Fruit fly (Drosophila melanogaster) whole organism, embryonic: Measurements from ENCODE around the gene Rpt6.

Experiments
- Aef1 ChIP-seq: fragments of 200-800 bp; sonication (Bioruptor generic); IDR thresholded peaks from 3 replicates; pipeline ENCODE4 v1.3.6; 2022; ENCODE audit warnings: missing biosample characterization, missing genetic modification characterization
- Awh ChIP-seq: fragments of 200-800 bp; sonication (Bioruptor generic); IDR thresholded peaks from 2 replicates; pipeline ENCODE4, ENCODE4 v1.3.6; 2022; ENCODE audit warnings: missing biosample characterization, missing genetic modification characterization
- CG10543 ChIP-seq: fragments of 200-800 bp; sonication (Bioruptor generic); optimal IDR thresholded peaks from 3 replicates; lab custom pipeline; 2017; ENCODE audit warnings: missing biosample characterization, mild to moderate bottlenecking, missing genetic modification characterization, moderate library complexity
- CG11504 ChIP-seq: fragments of 200-800 bp; sonication (Bioruptor generic); optimal IDR thresholded peaks from 3 replicates; lab custom pipeline; 2019; ENCODE audit warnings: missing biosample characterization, mild to moderate bottlenecking, missing genetic modification characterization, moderate library complexity
- CG14441 ChIP-seq: fragments of 200-800 bp; sonication (Bioruptor generic); IDR thresholded peaks from 2 replicates; pipeline ENCODE4 v1.3.6; 2022; ENCODE audit warnings: missing biosample characterization, missing genetic modification characterization
- CG15601 ChIP-seq: fragments of 200-800 bp; sonication (Bioruptor generic); optimal IDR thresholded peaks from 3 replicates; lab custom pipeline; 2019; ENCODE audit warnings: missing biosample characterization, mild to moderate bottlenecking, missing genetic modification characterization, moderate library complexity
- CG15696 ChIP-seq: fragments of 200-800 bp; sonication (Bioruptor generic); optimal IDR thresholded peaks from 2 replicates; lab custom pipeline; 2019; ENCODE audit warnings: missing biosample characterization, mild to moderate bottlenecking, missing genetic modification characterization, moderate library complexity
- CG16863 ChIP-seq: fragments of 200-800 bp; sonication (Bioruptor generic); optimal IDR thresholded peaks from 3 replicates; lab custom pipeline; 2016; ENCODE audit warnings: missing biosample characterization, missing genetic modification characterization
- CG18011 ChIP-seq: fragments of 200-800 bp; sonication (Bioruptor generic); optimal IDR thresholded peaks from 2 replicates; lab custom pipeline; 2017; ENCODE audit warnings: missing biosample characterization, missing genetic modification characterization, mild to moderate bottlenecking, moderate library complexity, missing genotype
- CG18599 ChIP-seq: fragments of 200-800 bp; sonication (Bioruptor generic); optimal IDR thresholded peaks from 3 replicates; lab custom pipeline; 2017; ENCODE audit warnings: missing biosample characterization, missing genetic modification characterization, mild to moderate bottlenecking, moderate library complexity, missing genetic modification reagents
- CG30020 ChIP-seq: fragments of 200-800 bp; optimal IDR thresholded peaks from 2 replicates; lab custom pipeline; 2019; ENCODE audit warnings: missing biosample characterization, mild to moderate bottlenecking, missing genetic modification characterization, moderate library complexity
- CG4328 ChIP-seq: fragments of 200-800 bp; sonication (Bioruptor generic); optimal IDR thresholded peaks from 3 replicates; lab custom pipeline; 2017; ENCODE audit warnings: missing biosample characterization, missing genetic modification reagents, missing genetic modification characterization
- CG4404 ChIP-seq: fragments of 200-800 bp; sonication (Bioruptor generic); IDR thresholded peaks from 2 replicates; pipeline ENCODE4 v1.3.6; 2022; ENCODE audit warnings: missing biosample characterization, missing genetic modification characterization
- CG7357 ChIP-seq: fragments of 200-800 bp; sonication (Bioruptor generic); IDR thresholded peaks from 3 replicates; pipeline ENCODE4 v1.3.6; 2022; ENCODE audit warnings: missing biosample characterization, missing genetic modification characterization
- CG9817 ChIP-seq: fragments of 200-800 bp; sonication (Bioruptor generic); optimal IDR thresholded peaks from 2 replicates; lab custom pipeline; 2018; ENCODE audit warnings: missing biosample characterization, mild to moderate bottlenecking, missing genetic modification characterization, moderate library complexity
- CkIIα-i1 ChIP-seq: fragments of 200-800 bp; sonication (Bioruptor generic); IDR thresholded peaks from 2 replicates; pipeline ENCODE4 v1.3.6; 2022; ENCODE audit warnings: missing biosample characterization, missing genetic modification characterization
- Gsc ChIP-seq: fragments of 200-800 bp; sonication (Bioruptor generic); IDR thresholded peaks from 2 replicates; pipeline ENCODE4 v1.3.6; 2022; ENCODE audit warnings: missing biosample characterization, missing genetic modification characterization
- NC2α ChIP-seq: fragments of 200-800 bp; sonication (Bioruptor generic); optimal IDR thresholded peaks from 2 replicates; lab custom pipeline; 2016; ENCODE audit warnings: missing biosample characterization, missing genetic modification characterization
- Neu2 ChIP-seq: fragments of 200-800 bp; sonication (Bioruptor generic); optimal IDR thresholded peaks from 3 replicates; lab custom pipeline; 2016; ENCODE audit warnings: missing biosample characterization, missing genetic modification characterization, borderline replicate concordance
- Nf-YA ChIP-seq: fragments of 200-800 bp; sonication (Bioruptor generic); IDR thresholded peaks from 2 replicates; pipeline ENCODE4 v1.3.6; 2022; ENCODE audit warnings: missing biosample characterization, missing genetic modification characterization
- Nf-YC ChIP-seq: fragments of 200-800 bp; optimal IDR thresholded peaks from 3 replicates; lab custom pipeline; 2019; ENCODE audit warnings: missing biosample characterization, mild to moderate bottlenecking, missing genetic modification characterization, moderate library complexity
- Ptx1 ChIP-seq: fragments of 200-800 bp; sonication (Bioruptor generic); IDR thresholded peaks from 2 replicates; pipeline ENCODE4 v1.3.6; 2022; ENCODE audit warnings: missing biosample characterization, missing genetic modification characterization
- Sin3A ChIP-seq: fragments of >200 bp; optimal IDR thresholded peaks from 2 replicates; lab custom pipeline; 2018
- Spps ChIP-seq: fragments of 200-800 bp; sonication (Bioruptor generic); optimal IDR thresholded peaks from 2 replicates; lab custom pipeline; 2018; ENCODE audit warnings: missing biosample characterization, mild to moderate bottlenecking, missing genetic modification characterization
- Sry-δ ChIP-seq: fragments of 200-800 bp; sonication (Bioruptor generic); optimal IDR thresholded peaks from 2 replicates; lab custom pipeline; 2016; ENCODE audit warnings: missing biosample characterization, missing genetic modification characterization
- ac ChIP-seq: fragments of 200-800 bp; sonication (Bioruptor generic); optimal IDR thresholded peaks from 3 replicates; lab custom pipeline; 2017; ENCODE audit warnings: missing biosample characterization, mild to moderate bottlenecking, missing genetic modification characterization
- bcd ChIP-seq: fragments of 200-800 bp; sonication (Bioruptor generic); optimal IDR thresholded peaks from 2 replicates; lab custom pipeline; 2017; ENCODE audit warnings: missing biosample characterization, mild to moderate bottlenecking, missing genetic modification characterization
- cad ChIP-seq: fragments of >200 bp; optimal IDR thresholded peaks from 2 replicates; lab custom pipeline; 2017; ENCODE audit warnings: missing biosample characterization, missing genetic modification characterization
- chn ChIP-seq: fragments of 200-800 bp; sonication (Bioruptor generic); optimal IDR thresholded peaks from 2 replicates; lab custom pipeline; 2016; ENCODE audit warnings: missing biosample characterization, missing genetic modification characterization
- ci ChIP-seq: fragments of 200-800 bp; sonication (Bioruptor generic); IDR thresholded peaks from 3 replicates; pipeline ENCODE4 v1.3.6; 2022; ENCODE audit warnings: missing biosample characterization, missing genetic modification characterization
- danr ChIP-seq: fragments of 200-800 bp; sonication (Bioruptor generic); IDR thresholded peaks from 2 replicates; pipeline ENCODE4 v1.3.6; 2022; ENCODE audit warnings: missing biosample characterization, missing genetic modification characterization
- disco-r ChIP-seq: fragments of 200-800 bp; sonication (Bioruptor generic); optimal IDR thresholded peaks from 2 replicates; lab custom pipeline; 2016; ENCODE audit warnings: missing biosample characterization, missing genetic modification characterization
- en ChIP-seq: fragments of 200-800 bp; sonication (Bioruptor generic); optimal IDR thresholded peaks from 2 replicates; lab custom pipeline; 2016; ENCODE audit warnings: missing biosample characterization, missing genetic modification characterization
- gcm2 ChIP-seq: fragments of 200-800 bp; sonication (Bioruptor generic); optimal IDR thresholded peaks from 2 replicates; lab custom pipeline; 2016; ENCODE audit warnings: missing biosample characterization, missing genetic modification characterization
- hb ChIP-seq: fragments of 200-800 bp; sonication (Bioruptor generic); IDR thresholded peaks from 3 replicates; pipeline ENCODE4 v1.3.6; 2022; ENCODE audit warnings: missing biosample characterization, missing genetic modification characterization; ENCODE audit not compliant: partially characterized antibody
- knrl ChIP-seq: fragments of 200-800 bp; sonication (Bioruptor generic); IDR thresholded peaks from 3 replicates; pipeline ENCODE4 v1.3.6; 2022; ENCODE audit warnings: missing biosample characterization, missing genetic modification characterization; ENCODE audit not compliant: partially characterized antibody
- lbe ChIP-seq: fragments of 200-800 bp; sonication (Bioruptor generic); optimal IDR thresholded peaks from 2 replicates; lab custom pipeline; 2016; ENCODE audit warnings: missing biosample characterization, mild to moderate bottlenecking, missing genetic modification characterization
- onecut ChIP-seq: fragments of 200-800 bp; sonication (Bioruptor generic); IDR thresholded peaks from 2 replicates; pipeline ENCODE4 v1.3.6; 2022; ENCODE audit warnings: missing biosample characterization, missing genetic modification characterization
- otp ChIP-seq: fragments of 200-800 bp; sonication (Bioruptor generic); IDR thresholded peaks from 3 replicates; pipeline ENCODE4, ENCODE4 v1.3.6; 2022; ENCODE audit warnings: missing biosample characterization, missing genetic modification characterization
- pb ChIP-seq: fragments of 200-800 bp; sonication (Bioruptor generic); optimal IDR thresholded peaks from 3 replicates; lab custom pipeline; 2016; ENCODE audit warnings: missing biosample characterization, missing genetic modification characterization
- pzg ChIP-seq: fragments of 200-800 bp; sonication (Bioruptor generic); optimal IDR thresholded peaks from 3 replicates; lab custom pipeline; 2018; ENCODE audit warnings: missing biosample characterization, mild to moderate bottlenecking, missing genetic modification characterization, moderate library complexity
- repo ChIP-seq: fragments of 200-800 bp; sonication (Bioruptor generic); optimal IDR thresholded peaks from 2 replicates; lab custom pipeline; 2016; ENCODE audit warnings: missing biosample characterization, missing genetic modification characterization
- sc ChIP-seq, 3 experiments: fragments of >200 bp in 2 of 3; fragments of 200-800 bp in 1 of 3; sonication (Bioruptor generic) in 1 of 3; optimal IDR thresholded peaks; 2 replicates in 2 of 3; 3 replicates in 1 of 3; lab custom pipeline; 2017; ENCODE audit warnings: mild to moderate bottlenecking in 1 of 3, missing biosample characterization in 1 of 3, missing genetic modification characterization in 1 of 3, missing genetic modification reagents in 1 of 3
- sens ChIP-seq: fragments of 200-800 bp; sonication (Bioruptor generic); peaks from one replicate; lab custom pipeline; 2016; ENCODE audit warnings: missing biosample characterization, missing genetic modification characterization
- seq ChIP-seq: fragments of 200-800 bp; sonication (Bioruptor generic); IDR thresholded peaks from 2 replicates; pipeline ENCODE4 v1.3.6; 2022; ENCODE audit warnings: missing biosample characterization, missing genetic modification characterization
- sob ChIP-seq: fragments of 200-800 bp; sonication (Bioruptor generic); IDR thresholded peaks from 2 replicates; pipeline ENCODE4 v1.3.6; 2022; ENCODE audit warnings: missing biosample characterization, missing genetic modification characterization
- tio ChIP-seq: fragments of 200-800 bp; sonication (Bioruptor generic); optimal IDR thresholded peaks from 2 replicates; lab custom pipeline; 2017; ENCODE audit warnings: missing biosample characterization, missing genetic modification characterization, inconsistent platforms
- usp ChIP-seq: fragments of >200 bp; optimal IDR thresholded peaks from 2 replicates; lab custom pipeline; 2017; ENCODE audit warnings: missing biosample characterization, missing genetic modification characterization
- zen2 ChIP-seq: fragments of 200-800 bp; sonication (Bioruptor generic); IDR thresholded peaks from 3 replicates; pipeline ENCODE4 v1.3.6; 2022; ENCODE audit warnings: missing biosample characterization, missing genetic modification characterization; ENCODE audit not compliant: partially characterized antibody

Rpt6 gene

dm6 chrX:21281039-21281911, 34.6 kb upstream of the Rpt6 start, which contains the start of gene Mnr (continued):
- no peak for TF ChIP-seq Spps (tag; lab: Kevin White, UChicago)
- TF ChIP-seq ac (GFP tag; lab: Kevin White, UChicago), result no peak
- TF ChIP-seq lbe (GFP tag; lab: Kevin White, UChicago), result no peak
- no peak for TF ChIP-seq CG15601 (tag; lab: Kevin White, UChicago)
- no peak for TF ChIP-seq zen2 (GFP tag; lab: Robert Waterston, UW)
- peak; percentile 86 for TF ChIP-seq CG10543 (GFP tag; lab: Kevin White, UChicago)
- no peak for TF ChIP-seq CG4404 (GFP tag; lab: Robert Waterston, UW)
- TF ChIP-seq Sry-δ (GFP tag; lab: Kevin White, UChicago), result no peak
- TF ChIP-seq disco-r (GFP tag; lab: Kevin White, UChicago), result no peak
- peak; percentile 19 for TF ChIP-seq tio (GFP tag; lab: Kevin White, UChicago)
- TF ChIP-seq knrl, result 0 out of 3 replicates have a peak, but pooled peaks have one; percentile 30
- no peak for TF ChIP-seq sc (optimal IDR thresholded peaks at IDR 0.05; lab: Kevin White, UChicago)
- no peak for TF ChIP-seq sc (GFP tag; optimal IDR thresholded peaks at IDR 0.05; lab: Kevin White, UChicago)
- no peak for TF ChIP-seq Sin3A (lab: Kevin White, UChicago)
- TF ChIP-seq Nf-YA, result no peak
- TF ChIP-seq Awh, result no peak
- no peak for TF ChIP-seq hb (GFP tag; lab: Robert Waterston, UW)
- TF ChIP-seq otp (GFP tag; lab: Robert Waterston, UW), result peak; percentile 33; the same call in 1 of the 3 replicates
- peak; percentile 82 for TF ChIP-seq sens (GFP tag; lab: Kevin White, UChicago)
- TF ChIP-seq usp (GFP tag; lab: Kevin White, UChicago), result no peak
- TF ChIP-seq gcm2 (GFP tag; lab: Kevin White, UChicago), result peak; percentile 28
- 0 out of 2 replicates have a peak, but pooled peaks have one; percentile 25 for TF ChIP-seq CG14441 (GFP tag; lab: Robert Waterston, UW)
- TF ChIP-seq CG18011 (GFP tag; lab: Kevin White, UChicago), result no peak
- TF ChIP-seq onecut, result no peak
- no peak for TF ChIP-seq NC2α
- TF ChIP-seq Neu2 (GFP tag; lab: Kevin White, UChicago), result no peak
- TF ChIP-seq ci (GFP tag; lab: Robert Waterston, UW), result peak; percentile 66; the same call in 2 of the 3 replicates
- TF ChIP-seq Nf-YC (tag; lab: Kevin White, UChicago), result peak; percentile 22
- TF ChIP-seq CG4328 (GFP tag; lab: Kevin White, UChicago), result no peak
- no peak for TF ChIP-seq Gsc
- TF ChIP-seq CkIIα-i1 (GFP tag; lab: Robert Waterston, UW), result no peak
- no peak for TF ChIP-seq danr (GFP tag; lab: Robert Waterston, UW)
- no peak for TF ChIP-seq repo (GFP tag; lab: Kevin White, UChicago)
- TF ChIP-seq en (GFP tag; lab: Kevin White, UChicago), result no peak
- TF ChIP-seq chn (GFP tag; lab: Kevin White, UChicago), result no peak
- 0 out of 2 replicates have a peak, but pooled peaks have one; percentile 7 for TF ChIP-seq Ptx1
- no peak for TF ChIP-seq CG16863
- TF ChIP-seq CG15696 (tag; lab: Kevin White, UChicago), result no peak
- TF ChIP-seq cad, result no peak
- TF ChIP-seq sob (GFP tag; lab: Robert Waterston, UW), result 0 out of 2 replicates have a peak, but pooled peaks have one; percentile 25
- no peak for TF ChIP-seq pb (GFP tag; lab: Kevin White, UChicago)
- TF ChIP-seq CG30020 (tag; lab: Kevin White, UChicago), result no peak
- TF ChIP-seq CG18599, result no peak
- TF ChIP-seq CG7357 (GFP tag; lab: Robert Waterston, UW), result no peak
- TF ChIP-seq seq (GFP tag; lab: Robert Waterston, UW), result peak; percentile 36; the same call in 1 of the 2 replicates
- no peak for TF ChIP-seq pzg (GFP tag; lab: Kevin White, UChicago)
- TF ChIP-seq Aef1 (GFP tag; lab: Robert Waterston, UW), result no peak; the same call in 2 of the 3 replicates
- no peak for TF ChIP-seq CG9817 (tag; lab: Kevin White, UChicago)
- TF ChIP-seq bcd, result no peak
- peak; percentile 7 for TF ChIP-seq CG11504 (tag; lab: Kevin White, UChicago)
